Worm (Caenorhabditis elegans): Measurements from ENCODE around the gene gtbp-1.

gtbp-1 gene

ce11 chrIV:10128446-10128845, 310 bp downstream of the gtbp-1 start:
- TF ChIP-seq aly-2 (tag; optimal IDR thresholded peaks at IDR 0.05) (no peak), unc-62 (GFP tag; optimal IDR thresholded peaks at IDR 0.05) (no peak), ceh-82 (tag; optimal IDR thresholded peaks at IDR 0.05) (no peak), zag-1 (tag; optimal IDR thresholded peaks at IDR 0.05) (no peak), egl-5 (tag; optimal IDR thresholded peaks at IDR 0.05) (no peak), nhr-11 (tag; optimal IDR thresholded peaks at IDR 0.05) (no peak), elt-1 (tag; optimal IDR thresholded peaks at IDR 0.05) (no peak), nhr-23 (tag; optimal IDR thresholded peaks at IDR 0.05) (no peak), fkh-10 (GFP tag; optimal IDR thresholded peaks at IDR 0.05) (no peak), ztf-11 (tag; optimal IDR thresholded peaks at IDR 0.05) (no peak), nhr-67 (tag; optimal IDR thresholded peaks at IDR 0.05) (no peak)

ce11 chrIV:10126544-10126943, 2.2 kb downstream of the gtbp-1 start, which contains the start of gene ctf-18:
ctf-18 (minus strand) TSS chrIV:10126644.
- TF ChIP-seq ceh-28 (tag; optimal IDR thresholded peaks at IDR 0.05): no peak
- TF ChIP-seq daf-12 (tag; optimal IDR thresholded peaks at IDR 0.05): no peak
- TF ChIP-seq fos-1 (tag; optimal IDR thresholded peaks at IDR 0.05): no peak
- TF ChIP-seq egl-27 (tag; optimal IDR thresholded peaks at IDR 0.05): no peak
- TF ChIP-seq nhr-67 (tag; optimal IDR thresholded peaks at IDR 0.05): no peak
- no peak for TF ChIP-seq elt-1 (tag; optimal IDR thresholded peaks at IDR 0.05)
- TF ChIP-seq elt-2 (tag; optimal IDR thresholded peaks at IDR 0.05): no peak
- TF ChIP-seq nhr-77 (tag; optimal IDR thresholded peaks at IDR 0.05): no peak
- TF ChIP-seq ceh-9 (tag; optimal IDR thresholded peaks at IDR 0.05): no peak
- no peak for TF ChIP-seq lsy-12 (tag; optimal IDR thresholded peaks at IDR 0.05)
- no peak for TF ChIP-seq pha-4 (tag; optimal IDR thresholded peaks at IDR 0.05)
- no peak for TF ChIP-seq ceh-82 (tag; optimal IDR thresholded peaks at IDR 0.05)
- TF ChIP-seq zag-1 (tag; optimal IDR thresholded peaks at IDR 0.05): no peak
- no peak for TF ChIP-seq tbx-2 (tag; optimal IDR thresholded peaks at IDR 0.05)
- no peak for TF ChIP-seq ceh-16 (tag; optimal IDR thresholded peaks at IDR 0.05)
- no peak for TF ChIP-seq eor-1 (tag; optimal IDR thresholded peaks at IDR 0.05)
- no peak for TF ChIP-seq unc-62 (GFP tag; optimal IDR thresholded peaks at IDR 0.05)
- TF ChIP-seq skn-1 (tag; optimal IDR thresholded peaks at IDR 0.05): no peak
- no peak for TF ChIP-seq sea-2 (GFP tag; optimal IDR thresholded peaks at IDR 0.05)
- TF ChIP-seq nhr-76 (tag; optimal IDR thresholded peaks at IDR 0.05): no peak

ce11 chrIV:10122205-10122604, 6.6 kb downstream of the gtbp-1 start, which contains the start of gene irld-21:
irld-21 (minus strand) TSS chrIV:10122305.
- TF ChIP-seq nhr-23 (tag; optimal IDR thresholded peaks at IDR 0.05) (no peak), ceh-28 (tag; optimal IDR thresholded peaks at IDR 0.05) (no peak), zag-1 (tag; optimal IDR thresholded peaks at IDR 0.05) (no peak), egl-5 (tag; optimal IDR thresholded peaks at IDR 0.05) (no peak), daf-12 (tag; optimal IDR thresholded peaks at IDR 0.05) (no peak), elt-3 (tag; optimal IDR thresholded peaks at IDR 0.05) (no peak), ZK546.5 (tag; optimal IDR thresholded peaks at IDR 0.05) (no peak), nhr-25 (tag; optimal IDR thresholded peaks at IDR 0.05) (no peak), aly-2 (tag; optimal IDR thresholded peaks at IDR 0.05) (no peak), nhr-67 (tag; optimal IDR thresholded peaks at IDR 0.05) (no peak), lin-39 (tag; optimal IDR thresholded peaks at IDR 0.05) (no peak), eor-1 (tag; optimal IDR thresholded peaks at IDR 0.05) (no peak), hmg-11 (tag; optimal IDR thresholded peaks at IDR 0.05) (no peak), mdl-1 (tag; optimal IDR thresholded peaks at IDR 0.05) (no peak), ceh-16 (tag; optimal IDR thresholded peaks at IDR 0.05) (no peak), R02D3.7 (tag; optimal IDR thresholded peaks at IDR 0.05) (no peak), nhr-11 (tag; optimal IDR thresholded peaks at IDR 0.05) (no peak)

ce11 chrIV:10116765-10117164, 12.0 kb downstream of the gtbp-1 start:
- TF ChIP-seq fkh-10 (GFP tag; optimal IDR thresholded peaks at IDR 0.05) (no peak), nhr-28 (tag; optimal IDR thresholded peaks at IDR 0.05) (no peak), daf-12 (tag; optimal IDR thresholded peaks at IDR 0.05) (no peak), zag-1 (tag; optimal IDR thresholded peaks at IDR 0.05) (no peak), fos-1 (tag; optimal IDR thresholded peaks at IDR 0.05) (no peak), snpc-4 (tag; optimal IDR thresholded peaks at IDR 0.05) (no peak), sea-2 (GFP tag; optimal IDR thresholded peaks at IDR 0.05) (no peak), ceh-9 (tag; optimal IDR thresholded peaks at IDR 0.05) (no peak), nhr-25 (tag; optimal IDR thresholded peaks at IDR 0.05) (no peak), egl-5 (tag; optimal IDR thresholded peaks at IDR 0.05) (no peak), nhr-237 (tag; optimal IDR thresholded peaks at IDR 0.05) (no peak), tbx-2 (tag; optimal IDR thresholded peaks at IDR 0.05) (no peak), elt-2 (tag; optimal IDR thresholded peaks at IDR 0.05) (no peak), ceh-16 (tag; optimal IDR thresholded peaks at IDR 0.05) (no peak), ama-1 (optimal IDR thresholded peaks at IDR 0.05) (no peak), nhr-12 (tag; optimal IDR thresholded peaks at IDR 0.05) (no peak), nhr-23 (tag; optimal IDR thresholded peaks at IDR 0.05) (no peak)

All from whole organism, L3 larva.